Fruit fly (Drosophila melanogaster): ENCODE measurements around the gene Idua.

Idua gene

DNA sequence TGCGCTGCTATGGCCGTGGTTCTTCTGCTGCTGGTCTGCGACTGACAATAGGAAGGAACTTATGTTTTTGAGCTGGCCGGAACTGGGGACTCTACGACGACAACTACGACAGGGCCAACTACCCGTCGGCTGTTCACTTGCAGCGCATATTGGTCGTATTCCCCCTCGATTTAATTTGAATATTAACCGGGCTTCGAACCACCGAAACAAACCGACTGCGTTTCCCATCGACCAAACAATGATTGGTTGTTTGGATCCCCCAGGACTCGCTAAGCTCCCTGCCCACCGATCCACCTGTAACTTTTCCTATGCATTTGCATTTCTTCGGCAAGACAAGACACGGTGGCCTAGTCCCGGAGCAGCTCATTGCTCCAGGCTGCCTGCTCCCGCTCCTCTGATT lies 8.8 kb upstream of the Idua start, which contains the start of gene Dnaaf4:
Dnaaf4 (minus strand) TSS at position 101 of the 400 bp plus-strand sequence.
- TF ChIP-seq brk (GFP tag; optimal IDR thresholded peaks at IDR 0.05) (no peak), br (GFP tag; optimal IDR thresholded peaks at IDR 0.05) (no peak)

DNA sequence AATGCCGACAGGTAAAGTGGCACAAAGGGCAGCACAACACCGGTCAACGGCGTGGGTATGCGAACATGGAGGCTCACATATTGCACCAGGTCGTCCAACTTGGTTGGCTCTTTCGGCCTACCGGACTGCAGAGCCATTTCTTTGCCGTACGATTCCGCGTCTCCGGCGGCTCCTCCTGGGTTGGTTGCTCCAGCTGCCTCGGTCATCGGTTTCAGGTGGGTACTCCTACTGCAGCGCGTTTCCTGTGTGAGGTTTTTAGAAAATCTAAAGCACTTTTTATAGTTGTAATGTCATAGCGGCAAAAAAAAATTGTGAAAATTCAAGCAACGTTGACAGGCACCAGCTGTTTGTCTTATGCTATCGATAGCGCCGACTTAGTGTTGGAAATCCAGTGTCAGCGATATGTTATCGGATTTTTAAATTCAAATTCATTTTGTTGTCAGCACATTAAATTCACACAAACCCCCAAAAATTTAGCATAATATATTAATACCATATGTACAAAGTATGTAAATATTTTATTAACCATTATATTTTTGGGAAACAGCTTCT lies 7.2 kb upstream of the Idua start, which contains the start of gene CG6230:
CG6230 (minus strand) TSS at position 354 of the 552 bp plus-strand sequence.
- TF ChIP-seq Hr83 (GFP tag; optimal IDR thresholded peaks at IDR 0.05; ENCODE audit: poor library complexity, severe bottlenecking): peak; percentile 14
- no peak for TF ChIP-seq jim (GFP tag; optimal IDR thresholded peaks at IDR 0.05)
- no peak for TF ChIP-seq Vsx2 (GFP tag; optimal IDR thresholded peaks at IDR 0.05; ENCODE audit: partially characterized antibody)
- TF ChIP-seq ey (GFP tag; optimal IDR thresholded peaks at IDR 0.05): no peak

DNA sequence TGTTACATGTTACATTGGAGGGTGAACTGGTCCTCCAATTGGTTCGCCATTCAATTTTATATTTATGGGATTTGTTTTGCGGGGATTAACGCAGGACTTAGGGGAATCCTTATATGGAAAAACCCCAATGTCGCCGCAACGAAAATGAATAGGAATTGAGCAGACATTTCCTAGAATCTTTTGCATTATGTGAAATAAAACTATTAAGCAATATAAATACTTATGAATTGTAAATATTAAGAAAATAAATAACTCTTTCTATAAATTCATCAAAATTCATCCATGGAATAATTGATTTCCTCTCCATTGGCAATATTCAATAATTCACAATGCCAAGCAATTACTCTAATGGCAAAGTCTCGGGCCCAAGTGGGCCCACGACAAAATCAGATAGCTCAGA lies 853 bp upstream of the Idua start, which contains the start of gene Gr32a:
Gr32a (plus strand) TSS at position 301 of the 400 bp plus-strand sequence.
- TF ChIP-seq Myc (optimal IDR thresholded peaks at IDR 0.05): no peak
- no peak for TF ChIP-seq woc (GFP tag; optimal IDR thresholded peaks at IDR 0.05)
- TF ChIP-seq GATAd (GFP tag; optimal IDR thresholded peaks at IDR 0.05): no peak
- TF ChIP-seq Mio (GFP tag; optimal IDR thresholded peaks at IDR 0.05): no peak
- no peak for TF ChIP-seq jim (GFP tag; optimal IDR thresholded peaks at IDR 0.05)
- no peak for TF ChIP-seq usp (GFP tag; optimal IDR thresholded peaks at IDR 0.05)
- no peak for TF ChIP-seq lola (GFP tag; optimal IDR thresholded peaks at IDR 0.05)

- peak; percentile 98 for TF ChIP-seq HLH106 (tag; optimal IDR thresholded peaks at IDR 0.05)
- peak; percentile 98 for TF ChIP-seq h (GFP tag; optimal IDR thresholded peaks at IDR 0.05)
- no peak for TF ChIP-seq Dfd (GFP tag; optimal IDR thresholded peaks at IDR 0.05)
- peak; percentile 93 for TF ChIP-seq sage (GFP tag; optimal IDR thresholded peaks at IDR 0.05)
- TF ChIP-seq foxo (GFP tag; optimal IDR thresholded peaks at IDR 0.05): peak; percentile 83 to 99
- no peak for TF ChIP-seq Hr78 (GFP tag; optimal IDR thresholded peaks at IDR 0.05)
- TF ChIP-seq sv (GFP tag; optimal IDR thresholded peaks at IDR 0.05): peak; percentile 98
- peak; percentile 97 for TF ChIP-seq fru (GFP tag; optimal IDR thresholded peaks at IDR 0.05)
- TF ChIP-seq Vsx2 (GFP tag; optimal IDR thresholded peaks at IDR 0.05; ENCODE audit: partially characterized antibody): no peak
- peak; percentile 87 for TF ChIP-seq jim (GFP tag; optimal IDR thresholded peaks at IDR 0.05)
- TF ChIP-seq dmrt93B (GFP tag; optimal IDR thresholded peaks at IDR 0.05): peak; percentile 98
- TF ChIP-seq Dif (GFP tag; optimal IDR thresholded peaks at IDR 0.05; ENCODE audit: partially characterized antibody): no peak
- no peak for TF ChIP-seq pan (optimal IDR thresholded peaks at IDR 0.05)
- no peak for TF ChIP-seq CrebA (GFP tag; optimal IDR thresholded peaks at IDR 0.05; ENCODE audit: borderline replicate concordance)
- peak; percentile 95 for TF ChIP-seq psq (GFP tag; optimal IDR thresholded peaks at IDR 0.05)
- no peak for TF ChIP-seq tai (GFP tag; optimal IDR thresholded peaks at IDR 0.05)
- peak; percentile 90 for TF ChIP-seq GATAd (GFP tag; optimal IDR thresholded peaks at IDR 0.05)
- TF ChIP-seq br (GFP tag; optimal IDR thresholded peaks at IDR 0.05): peak; percentile 97
- no peak for TF ChIP-seq dl (GFP tag; optimal IDR thresholded peaks at IDR 0.05; ENCODE audit: insufficient read depth in 1 of 2, partially characterized antibody in 2 of 2)
- no peak for TF ChIP-seq lola (GFP tag; optimal IDR thresholded peaks at IDR 0.05)
- TF ChIP-seq rgr (GFP tag; optimal IDR thresholded peaks at IDR 0.05): peak; percentile 98
- TF ChIP-seq N (GFP tag; optimal IDR thresholded peaks at IDR 0.05): no peak
- no peak for TF ChIP-seq Myc (optimal IDR thresholded peaks at IDR 0.05)
- peak; percentile 97 for TF ChIP-seq woc (GFP tag; optimal IDR thresholded peaks at IDR 0.05)
- TF ChIP-seq OdsH (GFP tag; optimal IDR thresholded peaks at IDR 0.05): peak; percentile 97
- peak; percentile 88 for TF ChIP-seq CG32264 (GFP tag; optimal IDR thresholded peaks at IDR 0.05)
- TF ChIP-seq Hr83 (GFP tag; optimal IDR thresholded peaks at IDR 0.05; ENCODE audit: poor library complexity, severe bottlenecking): peak; percentile 94
- peak; percentile 79 for TF ChIP-seq Rel (GFP tag; optimal IDR thresholded peaks at IDR 0.05)
- TF ChIP-seq Rel (tag; optimal IDR thresholded peaks at IDR 0.05): peak; percentile 88
- TF ChIP-seq Abd-B (GFP tag; optimal IDR thresholded peaks at IDR 0.05): no peak
- TF ChIP-seq CG9705 (GFP tag; optimal IDR thresholded peaks at IDR 0.05): peak; percentile 97
- peak; percentile 97 for TF ChIP-seq Hnf4 (GFP tag; optimal IDR thresholded peaks at IDR 0.05)
- TF ChIP-seq Sp1 (GFP tag; optimal IDR thresholded peaks at IDR 0.05): peak; percentile 97
- TF ChIP-seq dsf (GFP tag; optimal IDR thresholded peaks at IDR 0.05; ENCODE audit: borderline replicate concordance): peak; percentile 94
- peak; percentile 97 for TF ChIP-seq ey (GFP tag; optimal IDR thresholded peaks at IDR 0.05)
- peak; percentile 87 for TF ChIP-seq Mio (GFP tag; optimal IDR thresholded peaks at IDR 0.05)
- no peak for TF ChIP-seq usp (GFP tag; optimal IDR thresholded peaks at IDR 0.05)
- peak; percentile 97 for TF ChIP-seq Jra (GFP tag; optimal IDR thresholded peaks at IDR 0.05)
- no peak for TF ChIP-seq brk (GFP tag; optimal IDR thresholded peaks at IDR 0.05)
These were observed 6.3 kb downstream of the Idua start, which contains the start of gene Reps for dm6 chr2L:11106562-11106962. Gene Reps, minus strand, starts transcription at chr2L:11106645.
